Worm (Caenorhabditis elegans): Measurements from ENCODE around the gene sun-1.

- TF ChIP-seq sox-2 (GFP tag; IDR thresholded peaks at IDR 0.05) (no peak), ama-1 (optimal IDR thresholded peaks at IDR 0.05) (no peak)
Observed at ce11 chrV:13207426-13207825, 14.1 kb upstream of the sun-1 start, which contains the start of gene F57B1.5.
